Fruit fly (Drosophila melanogaster): ENCODE measurements around the gene mura.

Gene mura

dm6 chr3R:9583122-9583521 lies 31.5 kb upstream of the mura start, which contains the start of gene CG33654:
Gene CG33654 (minus strand): TSS chr3R:9583222.
- TF ChIP-seq Dll (optimal IDR thresholded peaks at IDR 0.05) (no peak), CG8478 (optimal IDR thresholded peaks at IDR 0.05) (no peak), psq (optimal IDR thresholded peaks at IDR 0.05) (no peak), pan (optimal IDR thresholded peaks at IDR 0.05) (no peak), EcR (GFP tag; optimal IDR thresholded peaks at IDR 0.05) (no peak), usp (GFP tag; optimal IDR thresholded peaks at IDR 0.05) (no peak)

- no peak for TF ChIP-seq CG8478 (optimal IDR thresholded peaks at IDR 0.05)
- TF ChIP-seq psq (optimal IDR thresholded peaks at IDR 0.05) = no peak
Measured at dm6 chr3R:9581973-9582372, 30.4 kb upstream of the mura start.

- no peak for TF ChIP-seq CG8478 (optimal IDR thresholded peaks at IDR 0.05)
- no peak for TF ChIP-seq usp (GFP tag; optimal IDR thresholded peaks at IDR 0.05)
- no peak for TF ChIP-seq Dll (optimal IDR thresholded peaks at IDR 0.05)
Measured at dm6 chr3R:9581089-9581520, 29.5 kb upstream of the mura start, which contains the start of gene CG8301. Gene CG8301 (plus strand): TSS chr3R:9581306.

- TF ChIP-seq CG8478 (optimal IDR thresholded peaks at IDR 0.05) = no peak
- TF ChIP-seq Dll (optimal IDR thresholded peaks at IDR 0.05) = no peak
- TF ChIP-seq usp (GFP tag; optimal IDR thresholded peaks at IDR 0.05) = no peak
- TF ChIP-seq pan (optimal IDR thresholded peaks at IDR 0.05) = no peak
- no peak for TF ChIP-seq EcR (GFP tag; optimal IDR thresholded peaks at IDR 0.05)
- TF ChIP-seq psq (optimal IDR thresholded peaks at IDR 0.05) = no peak
Measured at dm6 chr3R:9577382-9578137, 26.0 kb upstream of the mura start, which contains the start of the genes Kap-alpha3 and Son. Gene Kap-alpha3 (minus strand): TSS chr3R:9577733. Gene Son (plus strand): TSS chr3R:9578042.

DNA sequence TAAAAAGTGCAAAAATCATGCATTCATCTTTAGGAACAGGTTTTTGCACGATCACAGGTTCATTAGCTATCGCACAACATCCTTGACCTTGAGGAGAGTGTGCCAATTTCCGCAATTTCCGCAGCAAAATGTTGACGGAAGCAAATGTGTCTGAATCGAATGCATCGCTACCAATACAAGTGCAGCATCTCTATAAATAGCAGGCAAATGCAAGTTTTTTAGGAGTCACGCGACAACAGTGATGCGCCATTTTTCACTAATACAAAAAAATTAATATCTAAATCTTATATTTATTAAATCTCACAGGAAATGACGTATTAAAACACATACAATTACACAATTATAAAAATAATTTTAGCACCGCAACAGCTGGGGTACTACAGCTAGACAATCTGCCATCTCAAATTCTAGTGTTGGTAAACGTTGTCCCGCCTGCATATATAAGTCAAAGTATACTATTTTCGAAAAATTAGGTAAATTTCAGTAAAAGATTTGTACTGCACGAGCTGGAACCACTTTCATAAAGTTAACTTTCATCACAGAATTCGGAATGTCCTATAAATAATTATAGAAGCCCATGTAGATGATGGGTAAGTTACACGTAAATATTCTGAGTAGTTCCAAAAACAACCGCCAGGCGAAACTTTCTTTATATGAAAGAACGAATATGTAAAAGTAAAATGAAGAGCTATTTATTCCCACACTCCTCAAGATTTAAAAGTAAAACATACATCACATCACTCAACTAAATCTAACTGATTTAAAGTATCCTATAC lies 22.4 kb upstream of the mura start, which contains the start of gene CG9399:
Gene CG9399, minus strand, starts transcription at position 400 of the 776 bp plus-strand sequence.
- TF ChIP-seq usp (GFP tag; optimal IDR thresholded peaks at IDR 0.05) = no peak
- TF ChIP-seq psq (optimal IDR thresholded peaks at IDR 0.05) = no peak
- no peak for TF ChIP-seq Dll (optimal IDR thresholded peaks at IDR 0.05)
- TF ChIP-seq pan (optimal IDR thresholded peaks at IDR 0.05) = no peak
- no peak for TF ChIP-seq EcR (GFP tag; optimal IDR thresholded peaks at IDR 0.05)
- TF ChIP-seq CG8478 (optimal IDR thresholded peaks at IDR 0.05) = no peak

DNA sequence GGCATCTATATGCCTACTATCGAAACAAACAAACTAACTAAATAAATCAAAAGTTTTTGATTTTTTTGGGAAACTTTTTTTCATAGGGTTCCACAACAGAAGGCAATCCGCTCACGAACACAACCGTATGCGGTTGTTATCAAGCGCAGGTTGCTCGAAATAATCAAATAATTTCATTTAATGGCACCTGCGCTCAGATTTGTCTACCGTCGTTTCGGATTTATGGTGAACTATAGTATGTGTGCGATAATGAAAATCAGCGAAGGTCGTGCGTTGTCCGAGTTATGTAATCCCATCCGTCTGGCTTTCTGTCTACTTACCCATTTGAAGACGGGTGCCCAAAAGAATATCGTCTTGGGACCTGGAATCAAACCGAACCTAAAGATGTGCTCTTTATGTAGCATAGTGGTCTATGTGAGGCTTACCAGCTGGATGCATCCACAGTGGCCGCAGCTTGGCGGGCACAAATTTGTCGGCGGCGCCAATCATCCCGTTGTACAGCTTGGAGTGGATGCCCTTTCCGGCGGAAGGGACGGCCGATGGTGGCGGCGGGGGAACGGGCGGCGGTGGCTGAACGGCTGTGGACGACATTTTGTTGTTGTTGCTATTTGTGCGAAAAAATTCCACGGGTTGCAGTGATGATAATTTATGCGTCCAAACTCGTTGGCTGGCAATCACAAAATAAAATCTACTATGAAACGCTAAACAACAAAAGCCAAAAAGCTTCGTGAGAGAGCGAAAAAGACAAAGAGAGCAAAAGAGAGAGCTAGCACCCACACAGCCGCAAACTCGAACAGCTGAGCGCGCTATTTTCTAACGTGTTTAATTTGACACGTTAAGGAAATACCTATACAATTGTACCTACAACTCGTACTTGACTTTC lies 21.6 kb upstream of the mura start:
- no peak for TF ChIP-seq EcR (GFP tag; optimal IDR thresholded peaks at IDR 0.05)
- TF ChIP-seq psq (optimal IDR thresholded peaks at IDR 0.05) = no peak
- no peak for TF ChIP-seq Dll (optimal IDR thresholded peaks at IDR 0.05)
- TF ChIP-seq CG8478 (optimal IDR thresholded peaks at IDR 0.05) = no peak
- no peak for TF ChIP-seq usp (GFP tag; optimal IDR thresholded peaks at IDR 0.05)
- TF ChIP-seq pan (optimal IDR thresholded peaks at IDR 0.05) = no peak

dm6 chr3R:9571523-9571922 lies 19.9 kb upstream of the mura start, which contains the start of gene CG9396:
Gene CG9396 (minus strand): TSS chr3R:9571623.
- TF ChIP-seq psq (optimal IDR thresholded peaks at IDR 0.05) (no peak), pan (optimal IDR thresholded peaks at IDR 0.05) (no peak), usp (GFP tag; optimal IDR thresholded peaks at IDR 0.05) (no peak), CG8478 (optimal IDR thresholded peaks at IDR 0.05) (no peak), EcR (GFP tag; optimal IDR thresholded peaks at IDR 0.05) (no peak), Dll (optimal IDR thresholded peaks at IDR 0.05) (no peak)

dm6 chr3R:9570657-9571056 lies 19.1 kb upstream of the mura start:
- TF ChIP-seq Dll (optimal IDR thresholded peaks at IDR 0.05) (no peak), pan (optimal IDR thresholded peaks at IDR 0.05) (no peak), usp (GFP tag; optimal IDR thresholded peaks at IDR 0.05) (no peak), psq (optimal IDR thresholded peaks at IDR 0.05) (no peak), EcR (GFP tag; optimal IDR thresholded peaks at IDR 0.05) (no peak), CG8478 (optimal IDR thresholded peaks at IDR 0.05) (no peak)

DNA sequence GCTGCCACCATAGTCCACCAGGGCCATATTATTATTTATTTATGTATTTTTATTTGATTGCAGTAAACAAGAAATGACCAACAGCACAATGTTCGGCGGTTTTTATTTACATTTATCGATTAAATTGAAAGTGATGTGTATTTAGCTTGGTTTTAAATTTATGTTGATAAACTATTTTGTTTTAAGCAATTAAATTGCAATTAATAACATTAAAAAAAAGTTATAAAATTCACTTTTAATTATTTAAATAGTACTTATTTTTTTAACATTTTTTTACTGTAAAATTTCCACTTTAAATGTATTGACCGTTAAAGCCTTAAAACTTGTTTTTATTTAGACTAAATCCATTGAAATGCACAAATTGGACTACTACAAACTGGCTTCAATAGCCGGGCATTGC lies 18.5 kb upstream of the mura start, which contains the start of gene CG16790:
Gene CG16790, minus strand, starts transcription at position 101 of the 400 bp plus-strand sequence.
- TF ChIP-seq pan (optimal IDR thresholded peaks at IDR 0.05) (no peak), EcR (GFP tag; optimal IDR thresholded peaks at IDR 0.05) (no peak), CG8478 (optimal IDR thresholded peaks at IDR 0.05) (no peak), usp (GFP tag; optimal IDR thresholded peaks at IDR 0.05) (no peak), Dll (optimal IDR thresholded peaks at IDR 0.05) (no peak), psq (optimal IDR thresholded peaks at IDR 0.05) (no peak)

- TF ChIP-seq usp (GFP tag; optimal IDR thresholded peaks at IDR 0.05) = no peak
Measured at dm6 chr3R:9565895-9566294, 14.3 kb upstream of the mura start, which contains the start of gene CG16789. Gene CG16789 (plus strand): TSS chr3R:9566195.

dm6 chr3R:9563240-9563992 lies 11.8 kb upstream of the mura start, which contains the start of the genes CG9393 and Vps45:
Gene CG9393 (minus strand): TSS chr3R:9563673.
Gene Vps45 (plus strand): TSS chr3R:9563924.
- TF ChIP-seq psq (optimal IDR thresholded peaks at IDR 0.05) = no peak
- no peak for TF ChIP-seq pan (optimal IDR thresholded peaks at IDR 0.05)
- no peak for TF ChIP-seq CG8478 (optimal IDR thresholded peaks at IDR 0.05)
- TF ChIP-seq EcR (GFP tag; optimal IDR thresholded peaks at IDR 0.05) = no peak
- TF ChIP-seq usp (GFP tag; optimal IDR thresholded peaks at IDR 0.05) = no peak
- TF ChIP-seq Dll (optimal IDR thresholded peaks at IDR 0.05) = no peak
